Fruit fly (Drosophila melanogaster) whole organism, embryonic: Measurements from ENCODE around the gene CG13046.

Experiments used
- Antp ChIP-seq: fragments of 200-800 bp; sonication (Bioruptor generic); optimal IDR thresholded peaks from 3 replicates; lab custom pipeline; 2016; ENCODE audit warnings: missing biosample characterization, missing genetic modification characterization
- Asciz ChIP-seq: fragments of 200-800 bp; sonication (Bioruptor generic); optimal IDR thresholded peaks from 2 replicates; lab custom pipeline; 2017; ENCODE audit warnings: missing biosample characterization, mild to moderate bottlenecking, missing genetic modification characterization, missing genetic modification reagents
- Blimp-1 ChIP-seq: fragments of 200-800 bp; sonication (Bioruptor generic); optimal IDR thresholded peaks from 3 replicates; lab custom pipeline; 2018; ENCODE audit warnings: missing biosample characterization, missing genetic modification characterization, mild to moderate bottlenecking, moderate library complexity, missing genetic modification reagents
- CG1233 ChIP-seq: fragments of 200-800 bp; sonication (Bioruptor generic); optimal IDR thresholded peaks from 4 replicates; lab custom pipeline; 2018; ENCODE audit warnings: missing biosample characterization, mild to moderate bottlenecking, missing genetic modification characterization
- CG12942 ChIP-seq: fragments of 200-800 bp; sonication (Bioruptor generic); optimal IDR thresholded peaks from 3 replicates; lab custom pipeline; 2016; ENCODE audit warnings: missing biosample characterization, missing genetic modification characterization
- CG13424 ChIP-seq: fragments of 200-800 bp; sonication (Bioruptor generic); optimal IDR thresholded peaks from 2 replicates; lab custom pipeline; 2019; ENCODE audit warnings: missing biosample characterization, mild to moderate bottlenecking, missing genetic modification characterization, moderate library complexity
- CG14965 ChIP-seq: fragments of 200-800 bp; sonication (Bioruptor generic); optimal IDR thresholded peaks from 2 replicates; lab custom pipeline; 2016; ENCODE audit warnings: missing biosample characterization, missing genetic modification characterization, borderline replicate concordance
- CG15269 ChIP-seq: fragments of 200-800 bp; sonication (Bioruptor generic); optimal IDR thresholded peaks from 2 replicates; lab custom pipeline; 2018; ENCODE audit warnings: missing biosample characterization, mild to moderate bottlenecking, missing genetic modification characterization, moderate library complexity
- CG16813 ChIP-seq: fragments of 200-800 bp; sonication (Bioruptor generic); IDR thresholded peaks from 3 replicates; pipeline ENCODE4 v1.3.6; 2022; ENCODE audit warnings: missing biosample characterization, missing genetic modification characterization; ENCODE audit not compliant: partially characterized antibody
- CG17829 ChIP-seq: fragments of 200-800 bp; optimal IDR thresholded peaks from 2 replicates; lab custom pipeline; 2019; ENCODE audit warnings: missing biosample characterization, mild to moderate bottlenecking, missing genetic modification characterization, moderate library complexity
- CG2202 ChIP-seq: fragments of 200-800 bp; sonication (Bioruptor generic); optimal IDR thresholded peaks from 2 replicates; lab custom pipeline; 2018; ENCODE audit warnings: missing biosample characterization, mild to moderate bottlenecking, missing genetic modification characterization
- CG2712 ChIP-seq: fragments of 200-800 bp; optimal IDR thresholded peaks from 3 replicates; lab custom pipeline; 2019; ENCODE audit warnings: missing biosample characterization, mild to moderate bottlenecking, missing genetic modification characterization, moderate library complexity
- CG2889 ChIP-seq: fragments of 200-800 bp; sonication (Bioruptor generic); IDR thresholded peaks from 3 replicates; pipeline ENCODE4 v1.3.6; 2022; ENCODE audit warnings: missing biosample characterization, missing genetic modification characterization
- CG33557 ChIP-seq: fragments of 200-800 bp; sonication (Bioruptor generic); optimal IDR thresholded peaks from 2 replicates; lab custom pipeline; 2019; ENCODE audit warnings: missing biosample characterization, mild to moderate bottlenecking, missing genetic modification characterization, moderate library complexity
- CG4820 ChIP-seq: fragments of 200-800 bp; sonication (Bioruptor generic); optimal IDR thresholded peaks from 3 replicates; lab custom pipeline; 2016; ENCODE audit warnings: missing biosample characterization, missing genetic modification characterization
- CG5245 ChIP-seq: fragments of 200-800 bp; sonication (Bioruptor generic); optimal IDR thresholded peaks from 3 replicates; lab custom pipeline; 2016; ENCODE audit warnings: missing biosample characterization, missing genetic modification characterization
- CG6272 ChIP-seq: fragments of 200-800 bp; sonication (Bioruptor generic); IDR thresholded peaks from 2 replicates; pipeline ENCODE4 v1.3.6; 2022; ENCODE audit warnings: missing biosample characterization, missing genetic modification characterization
- CG7556 ChIP-seq: fragments of 200-800 bp; sonication (Bioruptor generic); optimal IDR thresholded peaks from 2 replicates; lab custom pipeline; 2017; ENCODE audit warnings: missing biosample characterization, mild to moderate bottlenecking, missing genetic modification characterization
- CG7839 ChIP-seq: fragments of 200-800 bp; sonication (Bioruptor generic); optimal IDR thresholded peaks from 3 replicates; lab custom pipeline; 2018; ENCODE audit warnings: missing biosample characterization, mild to moderate bottlenecking, missing genetic modification characterization, moderate library complexity
- CG8359 ChIP-seq: fragments of 200-800 bp; sonication (Bioruptor generic); optimal IDR thresholded peaks from 2 replicates; lab custom pipeline; 2017; ENCODE audit warnings: missing biosample characterization, mild to moderate bottlenecking, missing genetic modification characterization, borderline replicate concordance
- CG9876 ChIP-seq: fragments of 200-800 bp; sonication (Bioruptor generic); optimal IDR thresholded peaks from 2 replicates; lab custom pipeline; 2016; ENCODE audit warnings: missing biosample characterization, missing genetic modification characterization
- CG9932 ChIP-seq: fragments of 200-800 bp; sonication (Bioruptor generic); IDR thresholded peaks from 2 replicates; pipeline ENCODE4 v1.3.6; 2022; ENCODE audit warnings: missing biosample characterization, missing genetic modification characterization
- HLHmδ ChIP-seq: fragments of 200-800 bp; sonication (Bioruptor generic); optimal IDR thresholded peaks from 2 replicates; lab custom pipeline; 2018; ENCODE audit warnings: missing biosample characterization, mild to moderate bottlenecking, missing genetic modification characterization, moderate library complexity
- MTF-1 ChIP-seq: fragments of 200-800 bp; sonication (Bioruptor generic); optimal IDR thresholded peaks from 2 replicates; lab custom pipeline; 2018; ENCODE audit warnings: missing biosample characterization, mild to moderate bottlenecking, missing genetic modification characterization, borderline replicate concordance
- Oaz ChIP-seq: fragments of 200-800 bp; sonication (Bioruptor generic); IDR thresholded peaks from 2 replicates; pipeline ENCODE4 v1.3.6; 2022; ENCODE audit warnings: missing biosample characterization, missing genetic modification characterization
- Oli ChIP-seq: fragments of 200-800 bp; sonication (Bioruptor generic); optimal IDR thresholded peaks from 2 replicates; lab custom pipeline; 2018; ENCODE audit warnings: missing biosample characterization, mild to moderate bottlenecking, missing genetic modification characterization, moderate library complexity
- Sry-δ ChIP-seq: fragments of 200-800 bp; sonication (Bioruptor generic); optimal IDR thresholded peaks from 2 replicates; lab custom pipeline; 2016; ENCODE audit warnings: missing biosample characterization, missing genetic modification characterization
- Stat92E ChIP-seq, 3 experiments: fragments of >200 bp in 2 of 3; fragments of 200-800 bp in 1 of 3; sonication (Bioruptor generic) in 1 of 3; optimal IDR thresholded peaks; 2 replicates each; lab custom pipeline; 2017 to 2019; ENCODE audit warnings: missing biosample characterization in 3 of 3, missing genetic modification characterization in 3 of 3, mild to moderate bottlenecking in 1 of 3, moderate library complexity in 1 of 3
- ac ChIP-seq: fragments of 200-800 bp; sonication (Bioruptor generic); optimal IDR thresholded peaks from 3 replicates; lab custom pipeline; 2017; ENCODE audit warnings: missing biosample characterization, mild to moderate bottlenecking, missing genetic modification characterization
- amos ChIP-seq: fragments of 200-800 bp; sonication (Bioruptor generic); IDR thresholded peaks from 2 replicates; pipeline ENCODE4 v1.3.6; 2022; ENCODE audit warnings: missing biosample characterization, missing genetic modification characterization; ENCODE audit not compliant: partially characterized antibody
- ase ChIP-seq: fragments of 200-800 bp; sonication (Bioruptor generic); IDR thresholded peaks from 3 replicates; pipeline ENCODE4 v1.3.6; 2022; ENCODE audit warnings: missing biosample characterization, missing genetic modification characterization
- ato ChIP-seq: fragments of 200-800 bp; sonication (Bioruptor generic); IDR thresholded peaks from 2 replicates; pipeline ENCODE4 v1.3.6; 2022; ENCODE audit warnings: missing biosample characterization, missing genetic modification characterization; ENCODE audit not compliant: partially characterized antibody
- bcd ChIP-seq: fragments of 200-800 bp; sonication (Bioruptor generic); optimal IDR thresholded peaks from 2 replicates; lab custom pipeline; 2017; ENCODE audit warnings: missing biosample characterization, mild to moderate bottlenecking, missing genetic modification characterization
- chinmo ChIP-seq: fragments of 200-800 bp; sonication (Bioruptor generic); IDR thresholded peaks from 4 replicates; pipeline ENCODE4 v1.3.6; 2022; ENCODE audit warnings: missing biosample characterization, missing genetic modification characterization; ENCODE audit not compliant: partially characterized antibody
- danr ChIP-seq: fragments of 200-800 bp; sonication (Bioruptor generic); IDR thresholded peaks from 2 replicates; pipeline ENCODE4 v1.3.6; 2022; ENCODE audit warnings: missing biosample characterization, missing genetic modification characterization
- dmrt99B ChIP-seq: fragments of 200-800 bp; sonication (Bioruptor generic); optimal IDR thresholded peaks from 2 replicates; lab custom pipeline; 2018; ENCODE audit warnings: missing biosample characterization, mild to moderate bottlenecking, missing genetic modification characterization, moderate library complexity
- hbn ChIP-seq: fragments of 200-800 bp; sonication (Bioruptor generic); IDR thresholded peaks from 2 replicates; pipeline ENCODE4 v1.3.6; 2022; ENCODE audit warnings: missing biosample characterization, missing genetic modification characterization; ENCODE audit not compliant: partially characterized antibody
- lbe ChIP-seq: fragments of 200-800 bp; sonication (Bioruptor generic); optimal IDR thresholded peaks from 2 replicates; lab custom pipeline; 2016; ENCODE audit warnings: missing biosample characterization, mild to moderate bottlenecking, missing genetic modification characterization
- nau ChIP-seq: fragments of 200-800 bp; sonication (Bioruptor generic); optimal IDR thresholded peaks from 3 replicates; lab custom pipeline; 2017; ENCODE audit warnings: missing biosample characterization, mild to moderate bottlenecking, missing genetic modification characterization, missing genetic modification reagents
- nmo ChIP-seq: fragments of 200-800 bp; sonication (Bioruptor generic); optimal IDR thresholded peaks from 2 replicates; lab custom pipeline; 2018; ENCODE audit warnings: missing biosample characterization, mild to moderate bottlenecking, missing genetic modification characterization, moderate library complexity
- phol ChIP-seq: fragments of 200-800 bp; sonication (Bioruptor generic); optimal IDR thresholded peaks from 3 replicates; lab custom pipeline; 2018; ENCODE audit warnings: missing biosample characterization, mild to moderate bottlenecking, missing genetic modification characterization, moderate library complexity
- row ChIP-seq: fragments of 200-800 bp; sonication (Bioruptor generic); IDR thresholded peaks from 3 replicates; pipeline ENCODE4 v1.3.6; 2022; ENCODE audit warnings: missing biosample characterization, missing genetic modification characterization
- run ChIP-seq: fragments of 200-800 bp; sonication (Bioruptor generic); optimal IDR thresholded peaks from 3 replicates; lab custom pipeline; 2018; ENCODE audit warnings: missing biosample characterization, mild to moderate bottlenecking, missing genetic modification characterization
- salm ChIP-seq: fragments of 200-800 bp; sonication (Bioruptor generic); optimal IDR thresholded peaks from 2 replicates; lab custom pipeline; 2018; ENCODE audit warnings: missing biosample characterization, mild to moderate bottlenecking, missing genetic modification characterization
- slbo ChIP-seq: fragments of 200-800 bp; sonication (Bioruptor generic); IDR thresholded peaks from 2 replicates; pipeline ENCODE4 v1.3.6; 2022; ENCODE audit warnings: missing biosample characterization, missing genetic modification characterization
- tgo ChIP-seq: fragments of 200-800 bp; sonication (Bioruptor generic); IDR thresholded peaks from 3 replicates; pipeline ENCODE4 v1.3.6; 2022; ENCODE audit warnings: missing biosample characterization, missing genetic modification characterization
- ttk ChIP-seq: fragments of 200-800 bp; sonication (Bioruptor generic); IDR thresholded peaks from 2 replicates; pipeline ENCODE4 v2.1.2; 2022; ENCODE audit warnings: missing biosample characterization, missing genetic modification characterization
- wdn ChIP-seq: fragments of 200-800 bp; sonication (Bioruptor generic); IDR thresholded peaks from 2 replicates; pipeline ENCODE4 v1.3.6; 2022; ENCODE audit warnings: missing biosample characterization, missing genetic modification characterization

CG13046 gene

DNA sequence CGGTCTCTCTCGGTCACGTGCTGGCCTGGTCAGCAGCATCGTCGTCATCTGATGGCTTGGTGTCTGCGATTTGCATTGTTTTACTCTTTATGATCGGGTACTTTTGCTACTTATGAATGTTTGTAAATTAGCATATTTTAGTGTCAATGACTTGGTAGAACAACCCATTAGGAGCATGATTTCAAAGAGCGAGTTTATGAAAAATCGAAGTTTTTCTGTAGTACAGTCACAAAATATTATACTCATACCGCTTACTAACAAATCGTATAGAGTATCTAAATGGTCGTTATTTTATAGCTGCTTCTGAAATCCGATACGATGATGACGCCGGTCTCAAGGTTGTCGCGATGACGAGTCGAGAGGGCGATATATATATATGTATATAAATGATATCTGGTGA, 2.0 kb downstream of the CG13046 start (continued):
- TF ChIP-seq wdn (GFP tag; lab: Robert Waterston, UW) (no peak), ttk (GFP tag; lab: Robert Waterston, UW) (0 out of 2 replicates have a peak, but pooled peaks have one; percentile 5), CG5245 (no peak), CG16813 (GFP tag; lab: Robert Waterston, UW) (no peak), CG7556 (GFP tag; lab: Kevin White, UChicago) (no peak), nau (GFP tag; lab: Kevin White, UChicago) (no peak), danr (GFP tag; lab: Robert Waterston, UW) (no peak), CG6272 (GFP tag; lab: Robert Waterston, UW) (no peak), CG1233 (GFP tag; lab: Kevin White, UChicago) (no peak), hbn (no peak), run (tag; lab: Kevin White, UChicago) (peak; percentile 6), CG9876 (GFP tag; lab: Kevin White, UChicago) (no peak), Blimp-1 (peak; percentile 23), lbe (GFP tag; lab: Kevin White, UChicago) (no peak), ato (GFP tag; lab: Robert Waterston, UW) (no peak), CG8359 (no peak), MTF-1 (GFP tag; lab: Kevin White, UChicago) (no peak), Oaz (GFP tag; lab: Robert Waterston, UW) (no peak), slbo (GFP tag; lab: Robert Waterston, UW) (no peak), ac (GFP tag; lab: Kevin White, UChicago) (no peak), Sry-δ (GFP tag; lab: Kevin White, UChicago) (no peak), CG12942 (GFP tag; lab: Kevin White, UChicago) (no peak), HLHmδ (no peak)
- TF ChIP-seq, all 482 proteins: peak for 66

DNA sequence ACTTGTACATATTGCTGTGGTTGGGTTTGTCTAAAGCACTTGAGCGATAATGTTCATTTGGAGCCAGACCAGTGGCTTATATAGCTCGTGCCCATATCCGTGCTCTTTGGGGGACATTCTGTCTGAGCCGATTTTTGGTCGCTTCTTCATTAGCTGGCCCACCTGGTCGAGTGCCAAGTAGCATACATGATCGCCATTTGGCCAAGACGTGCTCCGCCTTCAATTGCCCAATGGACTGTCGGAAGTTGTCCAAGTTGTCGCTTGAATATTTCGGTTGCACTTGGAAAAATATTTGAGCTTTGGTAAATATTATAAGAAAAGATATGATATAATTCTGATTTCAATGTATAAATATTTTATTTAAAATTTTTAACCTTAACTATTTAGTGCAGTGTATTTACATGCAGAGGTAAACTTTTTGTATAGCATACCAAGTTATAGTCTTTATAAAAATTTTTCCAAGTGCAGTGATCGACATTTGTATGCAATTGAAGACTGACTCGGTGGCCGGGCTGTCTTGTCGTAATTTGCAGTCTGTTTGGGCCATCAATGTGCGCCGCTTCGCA, 2.8 kb downstream of the CG13046 start, which contains the start of gene CG13047:
Gene CG13047, minus strand, starts transcription at position 51 of the 566 bp plus-strand sequence.
- peak; percentile 22 for TF ChIP-seq phol (tag; lab: Kevin White, UChicago)
- TF ChIP-seq ase (GFP tag; lab: Robert Waterston, UW), result no peak
- no peak for TF ChIP-seq salm (tag; lab: Kevin White, UChicago)
- TF ChIP-seq Asciz, result no peak
- TF ChIP-seq amos (GFP tag; lab: Robert Waterston, UW), result no peak
- no peak for TF ChIP-seq bcd
- no peak for TF ChIP-seq CG1233 (GFP tag; lab: Kevin White, UChicago)
- TF ChIP-seq Blimp-1, result peak; percentile 7
- TF ChIP-seq CG4820 (GFP tag; lab: Kevin White, UChicago), result no peak
- no peak for TF ChIP-seq ac (GFP tag; lab: Kevin White, UChicago)
- peak; percentile 9 for TF ChIP-seq nmo
- no peak for TF ChIP-seq Stat92E (GFP tag; optimal IDR thresholded peaks at IDR 0.05; lab: Kevin White, UChicago)
- TF ChIP-seq chinmo (GFP tag; lab: Robert Waterston, UW), result 0 out of 4 replicates have a peak, but pooled peaks have one; percentile 24
- no peak for TF ChIP-seq CG2202 (tag; lab: Kevin White, UChicago)
- no peak for TF ChIP-seq CG17829 (tag; lab: Kevin White, UChicago)
- peak; percentile 11 for TF ChIP-seq CG2712
- TF ChIP-seq Oli (tag; lab: Kevin White, UChicago), result peak; percentile 15
- no peak for TF ChIP-seq CG2889 (GFP tag; lab: Robert Waterston, UW)
- TF ChIP-seq CG9932 (GFP tag; lab: Robert Waterston, UW), result no peak
- TF ChIP-seq row (GFP tag; lab: Robert Waterston, UW), result 0 out of 3 replicates have a peak, but pooled peaks have one; percentile 11
- TF ChIP-seq tgo (GFP tag; lab: Robert Waterston, UW), result 0 out of 3 replicates have a peak, but pooled peaks have one; percentile 21
- peak; percentile 24 for TF ChIP-seq CG13424 (tag; lab: Kevin White, UChicago)
- no peak for TF ChIP-seq CG33557 (GFP tag; lab: Kevin White, UChicago)
- TF ChIP-seq CG7839, result peak; percentile 25
- TF ChIP-seq CG15269 (tag; lab: Kevin White, UChicago), result peak; percentile 28
- no peak for TF ChIP-seq CG14965 (GFP tag; lab: Kevin White, UChicago)
- TF ChIP-seq Antp, result no peak
- TF ChIP-seq dmrt99B (tag; lab: Kevin White, UChicago), result peak; percentile 44
